Worm (Caenorhabditis elegans) whole organism, L4/young adult: ENCODE results near the gene lpin-1.

Experiments
- W03F9.2 ChIP-seq: fragments of 150-350 bp; optimal IDR thresholded peaks from 2 replicates; lab custom pipeline; 2014; ENCODE audit warnings: missing biosample characterization, missing genetic modification characterization
- dao-5 ChIP-seq: sonication (generic microtip); optimal IDR thresholded peaks from 2 replicates; lab custom pipeline; 2016; ENCODE audit warnings: missing genotype, missing genetic modification characterization, moderate library complexity, missing compliant biosample characterization
- him-1 ChIP-seq: sonication (generic microtip); optimal IDR thresholded peaks from 2 replicates; lab custom pipeline; 2016; ENCODE audit warnings: missing genotype, missing genetic modification reagents, missing genetic modification characterization, missing compliant biosample characterization

Gene lpin-1

DNA sequence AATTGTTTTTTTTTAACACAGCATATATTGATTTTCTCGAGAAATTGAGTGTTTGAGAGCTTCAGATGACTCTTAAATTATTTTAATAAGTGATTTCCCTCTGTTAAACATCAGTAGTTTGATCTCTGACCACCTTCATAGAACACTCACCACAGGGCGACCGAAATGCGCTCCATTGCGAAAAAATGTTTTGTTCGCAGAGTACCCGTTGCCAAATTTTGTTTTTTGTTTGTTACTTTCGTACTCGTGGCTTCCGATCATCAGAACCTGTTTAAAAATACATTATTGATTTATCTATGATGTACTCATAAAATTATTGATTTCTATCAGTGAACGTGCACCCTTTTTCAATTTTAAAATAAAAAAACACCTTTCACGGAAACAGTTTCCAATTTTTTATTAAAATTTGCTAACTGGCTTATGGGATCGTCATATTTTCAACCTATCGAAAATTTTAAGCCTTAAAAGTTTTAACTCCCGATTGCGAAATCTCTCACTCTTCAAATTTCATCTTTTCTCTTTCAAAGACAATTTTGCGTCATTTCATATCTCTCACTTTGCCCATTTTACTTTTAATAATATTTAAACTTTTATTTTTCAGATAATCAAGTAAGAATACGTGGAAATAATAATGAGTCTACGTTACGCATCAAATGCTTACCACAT lies 6.9 kb upstream of the lpin-1 start, which contains the start of gene letm-1:
TSS of gene letm-1 (plus strand) at position 598 of the 666 bp plus-strand sequence.
- no peak for TF ChIP-seq him-1
- no peak for TF ChIP-seq W03F9.2 (tag; lab: Kevin White, UChicago)
- TF ChIP-seq dao-5 (tag; lab: Kevin White, UChicago): no peak

DNA sequence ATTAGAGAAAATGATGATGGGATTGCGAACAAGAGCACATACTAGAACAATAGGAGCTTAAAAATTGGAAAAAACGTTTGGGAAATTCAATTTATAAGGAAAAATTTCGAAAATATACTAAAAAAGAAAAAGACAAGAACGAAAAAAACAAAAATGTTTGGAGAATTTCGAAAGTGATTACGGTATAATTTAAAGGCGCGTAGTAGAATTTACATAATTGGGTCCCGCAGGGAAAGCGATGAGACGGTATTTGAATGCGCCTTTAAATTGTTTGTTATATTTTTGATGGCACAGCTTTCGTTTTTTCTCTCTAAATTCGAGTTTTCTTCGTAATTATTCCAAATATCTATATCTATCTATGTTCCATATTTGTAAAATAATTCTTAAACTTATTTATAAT lies 6.2 kb upstream of the lpin-1 start:
- TF ChIP-seq W03F9.2 (tag; lab: Kevin White, UChicago) (peak; percentile 68), him-1 (no peak)

DNA sequence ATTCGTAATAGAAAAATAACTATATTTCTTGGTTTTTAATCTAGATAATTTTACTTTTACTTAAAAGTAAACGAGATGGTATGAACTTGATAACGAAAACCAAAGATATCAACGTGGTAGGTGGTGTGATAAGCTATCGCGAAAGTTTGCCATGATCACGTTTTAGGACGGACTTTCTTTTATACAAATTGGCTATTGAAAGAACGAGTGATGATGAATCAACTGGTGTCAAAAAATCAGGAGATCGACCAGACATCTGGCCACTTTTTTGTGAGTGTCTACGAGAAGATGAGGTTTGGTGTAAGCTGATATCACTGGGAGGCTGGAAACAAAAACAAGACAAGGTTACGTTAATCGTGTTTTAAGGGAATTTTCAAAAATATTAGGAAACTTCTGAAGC lies 5.3 kb upstream of the lpin-1 start:
- TF ChIP-seq dao-5 (tag; lab: Kevin White, UChicago) (no peak), him-1 (no peak), W03F9.2 (tag; lab: Kevin White, UChicago) (no peak)

DNA sequence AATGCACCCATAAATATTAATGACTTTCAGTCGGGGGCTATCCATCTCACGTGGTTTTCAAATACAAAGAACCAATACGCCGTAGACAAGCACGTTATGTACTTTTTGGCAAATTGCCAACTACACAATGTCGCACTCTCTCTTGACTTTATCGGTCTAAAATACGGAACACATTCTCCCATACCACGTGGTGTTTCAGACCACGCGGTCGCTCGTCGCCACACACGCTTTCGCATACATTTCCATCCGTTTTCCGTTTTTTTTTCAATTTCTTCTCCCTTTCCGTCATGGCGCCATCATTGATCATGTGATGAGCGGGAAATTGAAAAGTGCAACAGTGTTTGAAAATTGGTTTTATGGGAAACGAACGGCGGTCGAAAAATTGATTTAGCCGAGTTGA lies 4.6 kb upstream of the lpin-1 start:
- TF ChIP-seq W03F9.2 (tag; lab: Kevin White, UChicago) (peak; percentile 28), him-1 (no peak)

DNA sequence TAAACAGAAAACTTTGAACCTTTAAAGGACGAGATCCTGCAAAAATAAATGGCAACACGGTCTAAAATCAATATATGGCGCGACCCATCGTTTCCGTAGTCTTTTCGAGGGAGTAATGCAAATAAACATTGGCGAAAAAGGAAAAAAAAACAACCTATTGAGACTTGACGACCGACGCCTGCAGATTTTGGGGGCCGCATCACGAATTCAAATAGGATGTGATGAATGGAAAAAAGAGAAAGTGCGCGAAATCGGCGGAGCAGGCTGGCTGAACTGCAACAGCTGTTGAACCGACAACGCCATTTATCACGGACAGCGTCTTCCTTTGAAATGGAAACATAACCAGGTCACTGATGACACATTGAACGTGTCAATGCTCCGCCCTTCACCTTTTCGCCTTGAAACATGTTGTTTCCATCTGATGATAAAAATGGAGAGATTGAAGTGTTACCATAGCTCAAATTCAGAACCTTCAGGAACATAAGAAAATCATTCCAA lies 4.0 kb upstream of the lpin-1 start:
- no peak for TF ChIP-seq W03F9.2 (tag; lab: Kevin White, UChicago)

DNA sequence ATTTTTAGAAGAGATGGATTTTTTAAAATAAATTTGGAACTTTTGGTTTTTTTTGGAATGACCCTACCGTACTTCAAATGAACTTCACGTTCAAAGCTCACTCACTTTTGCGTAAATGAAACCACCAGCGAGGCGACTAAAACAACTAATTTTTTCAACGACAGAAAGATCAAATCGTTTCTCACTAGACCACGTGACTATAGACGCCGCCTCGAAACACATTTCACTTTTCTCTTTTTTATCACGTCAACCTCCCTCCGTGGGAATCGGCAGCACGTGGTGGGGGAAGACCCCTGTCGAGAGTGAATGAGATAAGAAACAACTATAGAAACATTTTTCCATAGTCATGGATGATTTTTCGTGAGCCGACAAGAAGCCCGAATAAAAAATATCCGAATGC lies 3.4 kb upstream of the lpin-1 start:
- no peak for TF ChIP-seq dao-5 (tag; lab: Kevin White, UChicago)
- TF ChIP-seq W03F9.2 (tag; lab: Kevin White, UChicago): peak; percentile 29

DNA sequence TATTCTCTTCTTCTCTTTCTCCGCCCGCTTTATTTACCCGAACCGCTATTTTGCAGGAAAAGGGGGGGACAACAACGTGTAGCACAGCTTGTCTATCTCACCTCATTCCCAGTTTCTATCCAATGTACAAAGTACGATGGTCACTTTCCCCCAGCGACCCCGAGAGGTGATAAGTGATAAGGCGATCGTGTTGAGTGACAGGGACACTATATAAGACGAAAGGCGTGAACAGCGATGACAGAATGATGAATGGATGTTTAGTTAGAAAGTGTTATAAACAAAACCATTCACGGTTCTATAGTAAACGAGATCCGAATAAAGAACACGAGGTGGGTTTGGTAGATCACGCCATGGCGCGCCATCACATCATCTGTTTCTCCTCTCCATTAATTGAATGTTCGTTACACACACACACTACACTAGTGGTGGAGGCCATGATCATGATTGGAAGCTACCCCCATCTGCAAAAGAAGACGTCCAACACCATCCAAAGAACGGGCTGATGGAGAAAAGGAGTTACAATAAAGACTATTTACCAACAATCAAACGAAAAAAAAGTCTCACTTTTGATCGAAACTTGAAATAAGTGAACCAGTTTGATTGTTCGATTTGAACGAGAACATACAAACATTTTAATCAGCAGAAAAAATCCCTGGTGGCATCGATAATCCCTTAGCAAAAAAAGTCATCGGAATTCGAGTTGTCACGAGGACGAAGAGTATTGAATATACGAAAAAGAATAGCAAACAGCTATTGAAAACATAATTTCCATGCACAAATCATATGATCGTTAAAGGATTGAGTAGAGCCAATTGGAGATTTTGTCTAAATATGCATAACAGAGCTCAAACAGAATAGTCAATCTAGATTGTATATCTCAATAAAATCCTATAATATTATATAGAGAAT lies 2.7 kb upstream of the lpin-1 start:
- TF ChIP-seq W03F9.2 (tag; lab: Kevin White, UChicago): no peak
- TF ChIP-seq dao-5 (tag; lab: Kevin White, UChicago): no peak
- TF ChIP-seq him-1: no peak

DNA sequence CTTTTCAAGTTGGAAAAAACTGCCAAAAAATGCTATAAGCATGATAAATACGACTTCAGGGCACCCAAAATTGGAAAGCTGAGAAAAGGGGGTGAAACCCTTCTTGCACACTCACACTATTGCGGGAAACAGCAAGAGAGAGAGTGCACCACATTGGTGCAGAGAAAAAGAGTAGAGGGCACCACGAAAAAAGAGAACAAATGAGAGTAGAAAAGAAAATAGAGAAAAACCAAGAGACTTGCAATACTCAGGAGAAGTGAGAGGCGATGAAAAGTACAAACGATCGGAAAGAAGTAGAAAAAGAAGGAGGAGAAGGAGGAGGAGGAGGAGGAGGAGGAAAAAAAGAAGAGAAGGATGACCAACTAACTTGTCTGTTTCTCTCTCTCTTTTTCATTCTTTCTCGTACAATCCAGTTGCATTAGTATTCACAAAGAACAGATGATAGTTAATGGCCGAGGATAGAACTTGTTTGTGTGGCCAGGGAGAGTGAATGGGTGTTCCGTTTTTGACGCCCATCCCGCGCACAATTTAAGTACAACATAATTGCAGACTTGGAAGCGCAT lies 1.4 kb upstream of the lpin-1 start:
- TF ChIP-seq him-1: peak; percentile 48
- TF ChIP-seq W03F9.2 (tag; lab: Kevin White, UChicago): no peak

DNA sequence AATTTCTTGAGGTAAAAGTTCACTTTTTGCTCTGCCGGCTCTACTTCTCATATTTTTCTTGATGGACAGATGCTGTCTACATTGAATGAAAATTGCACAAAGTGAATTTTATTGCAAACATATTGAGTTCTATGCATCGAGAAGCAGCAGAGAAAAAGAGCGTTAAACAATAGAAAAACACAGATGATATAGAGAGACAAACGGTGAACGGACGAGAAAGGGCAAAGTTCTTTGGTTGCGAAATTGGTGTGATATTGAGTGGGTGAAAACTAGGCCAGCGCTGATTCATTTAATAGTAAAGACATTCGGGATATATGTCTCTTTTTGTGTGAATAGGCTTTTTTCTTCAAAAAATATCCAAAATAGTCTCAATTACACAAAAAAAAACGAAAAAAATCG lies 464 bp upstream of the lpin-1 start:
- TF ChIP-seq him-1 (no peak), dao-5 (tag; lab: Kevin White, UChicago) (no peak), W03F9.2 (tag; lab: Kevin White, UChicago) (no peak)

DNA sequence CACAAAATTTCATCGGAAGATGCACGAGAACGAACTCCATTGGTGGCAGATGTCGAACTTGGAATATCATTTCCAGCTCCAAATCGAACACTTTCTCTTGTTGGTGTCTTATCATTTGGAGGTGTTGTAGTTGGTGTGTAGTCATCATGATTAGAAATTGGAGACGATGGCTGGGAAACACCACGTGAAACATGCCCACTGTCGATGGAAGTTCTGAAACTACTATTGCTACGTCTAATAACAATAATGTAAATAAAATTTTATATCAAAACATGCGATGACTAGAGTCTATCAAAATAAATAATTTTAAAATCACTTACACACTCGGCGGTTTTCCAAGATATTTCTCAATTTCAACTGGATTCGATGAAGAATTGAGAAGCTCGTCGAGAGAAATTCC lies 1.6 kb downstream of the lpin-1 start:
- TF ChIP-seq dao-5 (tag; lab: Kevin White, UChicago) (no peak), him-1 (no peak), W03F9.2 (tag; lab: Kevin White, UChicago) (no peak)

DNA sequence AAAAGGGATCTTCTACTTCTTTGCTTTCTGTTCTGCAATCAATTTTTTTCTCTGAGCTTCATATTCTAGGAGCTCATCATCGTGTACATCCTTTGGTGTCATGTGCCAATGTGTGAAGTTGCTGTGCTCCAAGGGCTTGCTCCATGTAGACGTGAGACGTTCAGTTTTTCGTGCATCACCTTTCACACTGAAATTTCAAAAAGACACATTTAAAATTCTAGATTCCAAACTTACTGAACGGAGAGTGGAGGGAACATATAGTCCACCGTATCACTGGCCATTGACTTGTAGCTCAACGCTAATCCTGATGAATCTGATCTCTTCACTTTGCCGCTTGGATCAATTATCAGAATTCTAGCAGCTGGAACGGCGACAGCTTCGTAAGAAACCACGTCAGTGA lies 3.1 kb downstream of the lpin-1 start:
- TF ChIP-seq dao-5 (tag; lab: Kevin White, UChicago) (no peak), him-1 (no peak), W03F9.2 (tag; lab: Kevin White, UChicago) (no peak)

DNA sequence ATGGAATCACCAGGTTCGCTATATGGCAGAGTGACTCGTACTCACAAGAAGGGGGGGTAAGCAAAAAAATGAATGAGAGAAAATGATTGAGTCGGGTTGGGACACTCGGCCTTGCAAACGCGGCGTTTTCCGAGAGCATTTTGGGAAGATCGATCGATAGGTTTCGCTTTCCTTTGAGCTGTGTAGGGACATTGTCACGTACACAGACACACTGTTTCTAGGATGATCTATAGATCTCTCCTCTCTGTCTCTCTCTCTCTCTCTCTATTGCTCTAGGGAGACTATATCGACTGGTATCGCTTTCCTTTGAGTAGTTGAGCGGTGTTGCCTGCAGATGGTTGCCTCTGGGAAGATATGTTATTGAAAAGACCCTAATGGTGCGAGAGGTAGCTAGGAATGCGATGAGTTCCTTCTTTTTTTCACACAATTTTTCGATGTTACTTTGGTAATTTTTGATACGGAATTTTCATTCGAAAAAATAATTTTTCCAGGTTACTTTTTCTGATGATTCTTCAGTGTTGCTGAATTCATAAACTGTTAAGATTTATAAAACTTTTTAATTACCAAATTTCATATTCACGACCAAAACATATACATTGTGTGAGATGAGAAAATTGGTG lies 4.1 kb downstream of the lpin-1 start, which contains the start of gene H37A05.4:
TSS of gene H37A05.4 (minus strand) at position 51 of the 620 bp plus-strand sequence.
- TF ChIP-seq dao-5 (tag; lab: Kevin White, UChicago) (peak; percentile 7), W03F9.2 (tag; lab: Kevin White, UChicago) (no peak), him-1 (no peak)

DNA sequence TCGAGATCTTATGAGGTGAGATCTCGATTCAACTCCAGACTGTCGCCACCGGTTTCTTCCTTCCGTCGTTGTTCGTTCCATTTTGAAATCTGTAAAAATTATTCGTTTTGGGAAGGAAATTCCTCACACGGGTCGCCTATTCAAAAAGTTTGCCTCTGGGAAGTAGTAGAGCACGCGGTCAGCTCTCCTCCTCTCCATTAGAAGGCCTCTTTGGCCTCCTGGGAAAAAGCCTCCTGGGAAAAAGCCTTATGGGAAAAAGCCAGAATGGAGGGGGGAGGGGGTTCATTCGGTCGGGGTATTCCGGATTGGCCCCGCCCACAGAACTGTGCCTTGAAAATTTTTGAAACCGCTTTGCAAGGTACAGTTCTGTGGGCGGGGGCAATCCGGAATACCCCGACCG lies 6.3 kb downstream of the lpin-1 start:
- no peak for TF ChIP-seq dao-5 (tag; lab: Kevin White, UChicago)
- TF ChIP-seq W03F9.2 (tag; lab: Kevin White, UChicago): no peak
- TF ChIP-seq him-1: no peak

DNA sequence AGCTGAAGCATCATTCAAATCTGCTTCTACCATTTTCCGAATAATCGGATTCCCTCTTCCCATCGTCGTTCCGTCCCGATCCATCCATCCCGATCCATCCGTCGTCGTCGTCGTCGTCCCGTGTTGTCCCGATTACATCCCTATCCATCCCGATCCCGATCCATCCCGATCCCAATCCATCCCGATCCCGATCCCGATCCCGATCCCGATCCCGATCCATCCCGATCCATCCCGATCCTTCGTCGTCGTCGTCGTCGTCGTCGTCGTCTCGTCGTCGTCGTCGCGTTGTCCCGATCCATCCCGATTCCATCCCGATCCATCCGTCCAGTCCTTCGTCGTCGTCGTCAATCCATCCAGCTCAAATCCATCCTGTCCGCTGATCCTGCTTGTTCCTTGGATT lies 6.7 kb downstream of the lpin-1 start:
- no peak for TF ChIP-seq dao-5 (tag; lab: Kevin White, UChicago)
- no peak for TF ChIP-seq W03F9.2 (tag; lab: Kevin White, UChicago)
- no peak for TF ChIP-seq him-1
